Worm (Caenorhabditis elegans): ENCODE measurements around the gene F54B3.1.

F54B3.1 gene

ce11 chrII:10303663-10304115 lies 52.6 kb downstream of the F54B3.1 start, which contains the start of gene vha-9 (continued):
- no peak for TF ChIP-seq unc-98 (GFP tag; IDR thresholded peaks at IDR 0.05)
- TF ChIP-seq nhr-11 (tag; optimal IDR thresholded peaks at IDR 0.05), result no peak
- peak; percentile 57 for TF ChIP-seq unc-86 (tag; optimal IDR thresholded peaks at IDR 0.05)
- no peak for TF ChIP-seq unc-62 (GFP tag; optimal IDR thresholded peaks at IDR 0.05)
- TF ChIP-seq pax-3 (tag; optimal IDR thresholded peaks at IDR 0.05), result no peak
- no peak for TF ChIP-seq nhr-12 (tag; optimal IDR thresholded peaks at IDR 0.05)
- peak; percentile 31 for TF ChIP-seq lir-3 (tag; optimal IDR thresholded peaks at IDR 0.05; ENCODE audit: poor library complexity)
- no peak for TF ChIP-seq nhr-84 (tag; optimal IDR thresholded peaks at IDR 0.05)
- peak; percentile 41 for TF ChIP-seq lin-13 (GFP tag; optimal IDR thresholded peaks at IDR 0.05)
- TF ChIP-seq C04F5.9 (tag; optimal IDR thresholded peaks at IDR 0.05), result peak; percentile 14
- TF ChIP-seq lin-39 (tag; optimal IDR thresholded peaks at IDR 0.05), result no peak
- TF ChIP-seq mef-2 (tag; optimal IDR thresholded peaks at IDR 0.05), result no peak
- TF ChIP-seq aha-1 (tag; optimal IDR thresholded peaks at IDR 0.05), result no peak
- peak; percentile 70 for TF ChIP-seq xbp-1 (tag; optimal IDR thresholded peaks at IDR 0.05)
- peak; percentile 34 for TF ChIP-seq ces-1 (GFP tag; optimal IDR thresholded peaks at IDR 0.05)
- no peak for TF ChIP-seq ceh-90 (tag; optimal IDR thresholded peaks at IDR 0.05)
- no peak for TF ChIP-seq pqm-1 (tag; optimal IDR thresholded peaks at IDR 0.05)
- TF ChIP-seq zip-4 (GFP tag; optimal IDR thresholded peaks at IDR 0.05), result no peak
- TF ChIP-seq nhr-90 (tag; optimal IDR thresholded peaks at IDR 0.05; ENCODE audit: poor library complexity), result peak; percentile 81
- no peak for TF ChIP-seq zag-1 (tag; optimal IDR thresholded peaks at IDR 0.05)
- TF ChIP-seq sptf-1 (tag; optimal IDR thresholded peaks at IDR 0.05), result no peak
- TF ChIP-seq mep-1 (tag; optimal IDR thresholded peaks at IDR 0.05), result peak; percentile 25
- no peak for TF ChIP-seq egl-27 (tag; optimal IDR thresholded peaks at IDR 0.05)
- peak; percentile 35; the same call in 1 of the 2 replicates for TF ChIP-seq ceh-88 (GFP tag; IDR thresholded peaks at IDR 0.05)
- TF ChIP-seq fkh-8 (tag; optimal IDR thresholded peaks at IDR 0.05), result peak; percentile 45
- TF ChIP-seq jun-1 (tag; optimal IDR thresholded peaks at IDR 0.05), result no peak
- peak; percentile 31 for TF ChIP-seq lin-15B (tag; optimal IDR thresholded peaks at IDR 0.05)
- TF ChIP-seq efl-1 (optimal IDR thresholded peaks at IDR 0.05), result peak; percentile 58 to 77
- peak; percentile 71 to 97 for TF ChIP-seq efl-1 (GFP tag; optimal IDR thresholded peaks at IDR 0.05 in 1 of 2)
- TF ChIP-seq skn-1 (tag; optimal IDR thresholded peaks at IDR 0.05), result peak; percentile 71
- peak; percentile 61 to 78 for TF ChIP-seq lsy-2 (tag; optimal IDR thresholded peaks at IDR 0.05)
- peak; percentile 27 for TF ChIP-seq ceh-8 (GFP tag; optimal IDR thresholded peaks at IDR 0.05)
- no peak for TF ChIP-seq pag-3 (tag; optimal IDR thresholded peaks at IDR 0.05; ENCODE audit: borderline replicate concordance, insufficient read depth)
- peak; percentile 37 for TF ChIP-seq snpc-4 (tag; optimal IDR thresholded peaks at IDR 0.05)
- TF ChIP-seq sox-4 (tag; optimal IDR thresholded peaks at IDR 0.05), result peak; percentile 13
- TF ChIP-seq dpl-1 (GFP tag; optimal IDR thresholded peaks at IDR 0.05), result peak; percentile 35 to 72 (median 66)

- TF ChIP-seq aly-2 (tag; optimal IDR thresholded peaks at IDR 0.05) (no peak), unc-62 (GFP tag; optimal IDR thresholded peaks at IDR 0.05) (no peak), ets-5 (GFP tag; IDR thresholded peaks at IDR 0.05) (no peak), pax-3 (tag; optimal IDR thresholded peaks at IDR 0.05) (no peak)
Measured at ce11 chrII:10308726-10309125, 57.7 kb downstream of the F54B3.1 start, which contains the start of gene gcy-4. Gene gcy-4 (minus strand): TSS chrII:10308826.

- TF ChIP-seq lin-39 (tag; optimal IDR thresholded peaks at IDR 0.05) (no peak), nhr-11 (tag; optimal IDR thresholded peaks at IDR 0.05) (no peak), fos-1 (tag; optimal IDR thresholded peaks at IDR 0.05) (no peak), nhr-77 (tag; optimal IDR thresholded peaks at IDR 0.05) (no peak), nhr-76 (tag; optimal IDR thresholded peaks at IDR 0.05) (no peak), elt-3 (tag; optimal IDR thresholded peaks at IDR 0.05) (no peak), zip-4 (GFP tag; optimal IDR thresholded peaks at IDR 0.05) (no peak), pqm-1 (tag; optimal IDR thresholded peaks at IDR 0.05) (no peak), efl-1 (optimal IDR thresholded peaks at IDR 0.05) (no peak), efl-1 (GFP tag; optimal IDR thresholded peaks at IDR 0.05 in 1 of 2) (no peak), isw-1 (GFP tag; IDR thresholded peaks at IDR 0.05) (no peak)
Measured at ce11 chrII:10309337-10309736, 58.3 kb downstream of the F54B3.1 start, which contains the start of gene ZK970.8. Gene ZK970.8 (plus strand): TSS chrII:10309637.
